Worm (Caenorhabditis elegans): Measurements from ENCODE around the gene F35D11.3.

DNA sequence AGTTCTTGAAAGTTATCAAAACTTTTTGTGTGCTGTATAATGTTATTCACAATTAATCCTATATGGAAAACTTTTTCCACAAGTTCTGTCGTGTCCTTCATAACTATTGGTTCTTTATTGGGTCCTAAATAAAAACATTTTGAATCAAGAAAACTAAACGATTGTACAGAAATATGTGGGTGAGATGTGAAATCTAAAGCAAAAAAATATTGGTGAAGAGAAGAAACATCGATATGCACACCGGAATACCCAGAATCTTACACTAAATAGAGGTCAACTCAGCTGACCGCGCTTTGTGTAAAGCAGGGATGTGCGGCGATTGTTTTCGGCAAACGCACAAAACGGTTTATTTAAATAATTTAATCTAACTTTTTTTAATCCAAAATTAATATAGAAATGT, 53.1 kb downstream of the F35D11.3 start, which contains the start of gene T05A7.13:
- TF ChIP-seq daf-19 (GFP tag; conservative IDR thresholded peaks at IDR 0.05) (no peak), snpc-4 (tag; optimal IDR thresholded peaks at IDR 0.05) (no peak), dmd-6 (GFP tag; IDR thresholded peaks at IDR 0.05) (no peak), ceh-82 (tag; optimal IDR thresholded peaks at IDR 0.05) (no peak)
